Worm (Caenorhabditis elegans): ENCODE measurements around the gene dlc-2.

- no peak for TF ChIP-seq ceh-82 (tag; optimal IDR thresholded peaks at IDR 0.05)
- no peak for TF ChIP-seq nhr-12 (tag; optimal IDR thresholded peaks at IDR 0.05)
- TF ChIP-seq mdl-1 (tag; optimal IDR thresholded peaks at IDR 0.05) = no peak
- no peak for TF ChIP-seq mml-1 (tag; optimal IDR thresholded peaks at IDR 0.05)
- no peak for TF ChIP-seq elt-3 (tag; optimal IDR thresholded peaks at IDR 0.05)
- no peak for TF ChIP-seq lin-39 (tag; optimal IDR thresholded peaks at IDR 0.05)
- TF ChIP-seq nhr-28 (tag; optimal IDR thresholded peaks at IDR 0.05) = no peak
- no peak for TF ChIP-seq nhr-25 (tag; optimal IDR thresholded peaks at IDR 0.05)
- no peak for TF ChIP-seq ztf-11 (tag; optimal IDR thresholded peaks at IDR 0.05)
- no peak for TF ChIP-seq ama-1 (optimal IDR thresholded peaks at IDR 0.05)
These were observed 18.0 kb downstream of the dlc-2 start, which contains the start of gene cpsf-4 for ce11 chrIV:12093384-12093783.

Measured in whole organism, L3 larva.